Worm (Caenorhabditis elegans) whole organism, young adult: Measurements from ENCODE around the gene tag-180.

Experiments used
- C06A6.2 ChIP-seq: fragments of 200-800 bp; sonication (Bioruptor generic); conservative IDR thresholded peaks from 2 replicates; pipeline ENCODE4 v1.3.6; 2022; ENCODE audit warnings: missing genetic modification characterization, missing compliant biosample characterization
- D2030.7 ChIP-seq: fragments of 200-800 bp; sonication (Bioruptor generic); IDR thresholded peaks from 2 replicates; pipeline ENCODE4 v1.3.6; 2022; ENCODE audit warnings: missing genetic modification reagents, missing genetic modification characterization, missing compliant biosample characterization
- F39B2.1 ChIP-seq: fragments of 200-800 bp; sonication (Bioruptor generic); IDR thresholded peaks from 2 replicates; pipeline ENCODE4 v1.3.6; 2022; ENCODE audit warnings: missing genetic modification reagents, missing genetic modification characterization, missing compliant biosample characterization
- F57C9.4 ChIP-seq: sonication (generic microtip); optimal IDR thresholded peaks from 2 replicates; lab custom pipeline; 2017; ENCODE audit warnings: mild to moderate bottlenecking, missing genetic modification characterization, missing compliant biosample characterization
- K11D2.4 ChIP-seq: fragments of 200-800 bp; sonication (Bioruptor generic); IDR thresholded peaks from 2 replicates; pipeline ENCODE4 v1.3.6; 2022; ENCODE audit warnings: missing genetic modification reagents, missing genetic modification characterization, missing compliant biosample characterization
- Y67H2A.10 ChIP-seq: fragments of 200-800 bp; sonication (Bioruptor generic); conservative IDR thresholded peaks from 2 replicates; pipeline ENCODE4 v1.3.6; 2022; ENCODE audit warnings: missing genetic modification reagents, missing genetic modification characterization, missing compliant biosample characterization
- akir-1 ChIP-seq: fragments of 200-800 bp; sonication (Bioruptor generic); optimal IDR thresholded peaks from 2 replicates; lab custom pipeline; 2018; ENCODE audit warnings: mild to moderate bottlenecking, missing genetic modification characterization, moderate library complexity, missing compliant biosample characterization
- aptf-2 ChIP-seq: fragments of 200-800 bp; sonication (Bioruptor generic); conservative IDR thresholded peaks from 2 replicates; pipeline ENCODE4 v1.3.6; 2022; ENCODE audit warnings: missing genetic modification reagents, missing genetic modification characterization, missing compliant biosample characterization
- aptf-3 ChIP-seq: fragments of 200-800 bp; sonication (Bioruptor generic); IDR thresholded peaks from 2 replicates; pipeline ENCODE4 v1.3.6; 2022; ENCODE audit warnings: missing genetic modification characterization, missing compliant biosample characterization
- attf-3 ChIP-seq: fragments of 200-800 bp; sonication (Bioruptor generic); conservative IDR thresholded peaks from 2 replicates; pipeline ENCODE4 v1.3.6; 2022; ENCODE audit warnings: missing genetic modification reagents, missing genetic modification characterization, missing compliant biosample characterization
- attf-6 ChIP-seq: fragments of 200-800 bp; sonication (Bioruptor generic); IDR thresholded peaks from 2 replicates; pipeline ENCODE4 v1.3.6; 2022; ENCODE audit warnings: missing genetic modification reagents, missing genetic modification characterization, missing compliant biosample characterization
- bed-1 ChIP-seq: fragments of 200-800 bp; sonication (Bioruptor generic); IDR thresholded peaks from 2 replicates; pipeline ENCODE4 v1.3.6; 2022; ENCODE audit warnings: missing genetic modification reagents, missing genetic modification characterization, missing compliant biosample characterization
- ccch-3 ChIP-seq: fragments of 200-800 bp; sonication (Bioruptor generic); optimal IDR thresholded peaks from 2 replicates; lab custom pipeline; 2018; ENCODE audit warnings: mild to moderate bottlenecking, missing genetic modification characterization, missing compliant biosample characterization
- ceh-100 ChIP-seq: fragments of 200-800 bp; sonication (Bioruptor generic); IDR thresholded peaks from 2 replicates; pipeline ENCODE4 v1.3.6; 2022; ENCODE audit warnings: missing genetic modification reagents, missing genetic modification characterization, missing compliant biosample characterization
- dpff-1 ChIP-seq: sonication (generic microtip); optimal IDR thresholded peaks from 2 replicates; lab custom pipeline; 2017; ENCODE audit warnings: mild to moderate bottlenecking, missing genetic modification characterization, missing compliant biosample characterization
- egl-18 ChIP-seq: fragments of 200-800 bp; sonication (Bioruptor generic); IDR thresholded peaks from 2 replicates; pipeline ENCODE4 v1.3.6; 2022; ENCODE audit warnings: missing genetic modification reagents, missing genetic modification characterization, missing compliant biosample characterization
- egl-44 ChIP-seq: fragments of 200-800 bp; sonication (Bioruptor generic); IDR thresholded peaks from 2 replicates; pipeline ENCODE4 v1.3.6; 2022; ENCODE audit warnings: missing genetic modification reagents, missing genetic modification characterization, missing compliant biosample characterization
- fkh-3 ChIP-seq: sonication (generic microtip); optimal IDR thresholded peaks from 2 replicates; lab custom pipeline; 2016; ENCODE audit warnings: mild to moderate bottlenecking, missing genetic modification characterization, missing compliant biosample characterization
- gei-17 ChIP-seq: fragments of 200-800 bp; sonication (Bioruptor generic); optimal IDR thresholded peaks from 2 replicates; lab custom pipeline; 2018; ENCODE audit warnings: mild to moderate bottlenecking, missing genetic modification characterization, missing compliant biosample characterization
- him-1 ChIP-seq: sonication (generic microtip); optimal IDR thresholded peaks from 2 replicates; lab custom pipeline; 2016; ENCODE audit warnings: missing genotype, missing genetic modification reagents, missing genetic modification characterization, missing compliant biosample characterization
- hrde-1 ChIP-seq: sonication (generic microtip); optimal IDR thresholded peaks from 2 replicates; lab custom pipeline; 2016; ENCODE audit warnings: missing genetic modification characterization, mild to moderate bottlenecking, missing compliant biosample characterization, moderate library complexity, missing genotype, missing genetic modification reagents, borderline replicate concordance
- hsf-1 ChIP-seq: fragments of 200-800 bp; sonication (Bioruptor generic); IDR thresholded peaks from 2 replicates; pipeline ENCODE4 v1.3.6; 2022; ENCODE audit warnings: missing genetic modification reagents, missing genetic modification characterization, missing compliant biosample characterization
- lag-1 ChIP-seq: fragments of 200-800 bp; sonication (Bioruptor generic); IDR thresholded peaks from 2 replicates; pipeline ENCODE4 v1.3.6; 2022; ENCODE audit warnings: missing genetic modification reagents, missing genetic modification characterization, missing compliant biosample characterization
- let-526 ChIP-seq: fragments of 200-800 bp; sonication (Bioruptor generic); IDR thresholded peaks from 2 replicates; pipeline ENCODE4 v1.3.6; 2022; ENCODE audit warnings: missing genetic modification reagents, missing genetic modification characterization, missing compliant biosample characterization
- let-607 ChIP-seq, 2 experiments: fragments of 200-800 bp in 1 of 2; sonication (Bioruptor generic) in 1 of 2; sonication (generic microtip) in 1 of 2; optimal IDR thresholded peaks; 2 replicates each; lab custom pipeline; 2016 to 2018; ENCODE audit warnings: mild to moderate bottlenecking in 2 of 2, missing compliant biosample characterization in 2 of 2, missing genetic modification characterization in 2 of 2, moderate library complexity in 2 of 2, missing genotype in 1 of 2
- lin-35 ChIP-seq, 3 experiments: fragments of 150-350 bp in 2 of 3; sonication (generic microtip) in 1 of 3; optimal IDR thresholded peaks; 2 replicates each; lab custom pipeline; 2014 to 2018; ENCODE audit warnings: missing biosample characterization in 3 of 3, missing genetic modification characterization in 3 of 3, missing genetic modification reagents in 3 of 3
- lin-54 ChIP-seq: fragments of 200-800 bp; sonication (Bioruptor generic); optimal IDR thresholded peaks from 2 replicates; lab custom pipeline; 2018; ENCODE audit warnings: mild to moderate bottlenecking, missing genetic modification characterization, missing compliant biosample characterization
- madf-3 ChIP-seq: fragments of 200-800 bp; sonication (Bioruptor generic); IDR thresholded peaks from 2 replicates; pipeline ENCODE4 v1.3.6; 2022; ENCODE audit warnings: missing genetic modification reagents, missing genetic modification characterization, missing compliant biosample characterization
- mcd-1 ChIP-seq: fragments of 200-800 bp; sonication (Bioruptor generic); IDR thresholded peaks from 2 replicates; pipeline ENCODE4 v1.3.6; 2022; ENCODE audit warnings: missing genetic modification reagents, missing genetic modification characterization, missing compliant biosample characterization
- mel-28 ChIP-seq: sonication (generic microtip); optimal IDR thresholded peaks from 2 replicates; lab custom pipeline; 2016; ENCODE audit warnings: borderline replicate concordance, mild to moderate bottlenecking, missing genetic modification characterization, missing compliant biosample characterization
- mes-4 ChIP-seq: sonication (generic microtip); optimal IDR thresholded peaks from 2 replicates; lab custom pipeline; 2016; ENCODE audit warnings: missing genotype, missing genetic modification characterization, missing compliant biosample characterization
- nfya-1 ChIP-seq: sonication (generic microtip); optimal IDR thresholded peaks from 2 replicates; lab custom pipeline; 2017; ENCODE audit warnings: antibody characterized with exemption, missing compliant biosample characterization, missing genetic modification characterization, borderline replicate concordance; ENCODE audit not compliant: insufficient read depth
- nfya-2 ChIP-seq: fragments of 200-800 bp; sonication (Bioruptor generic); IDR thresholded peaks from 2 replicates; pipeline ENCODE4 v1.3.6; 2022; ENCODE audit warnings: missing genetic modification reagents, missing genetic modification characterization, missing compliant biosample characterization
- nhr-120 ChIP-seq: fragments of 200-800 bp; sonication (Bioruptor generic); IDR thresholded peaks from 2 replicates; pipeline ENCODE4 v1.3.6; 2022; ENCODE audit warnings: missing genetic modification characterization, missing compliant biosample characterization
- nhr-27 ChIP-seq: fragments of 200-800 bp; sonication (Bioruptor generic); optimal IDR thresholded peaks from 2 replicates; lab custom pipeline; 2018; ENCODE audit warnings: mild to moderate bottlenecking, missing genetic modification characterization, moderate library complexity, missing compliant biosample characterization
- nhr-80 ChIP-seq: sonication (generic microtip); optimal IDR thresholded peaks from 2 replicates; lab custom pipeline; 2016; ENCODE audit warnings: missing genetic modification characterization, missing compliant biosample characterization
- pbrm-1 ChIP-seq: fragments of 200-800 bp; sonication (Bioruptor generic); IDR thresholded peaks from 2 replicates; pipeline ENCODE4 v1.3.6; 2022; ENCODE audit warnings: missing genetic modification reagents, missing genetic modification characterization, missing compliant biosample characterization
- pha-4 ChIP-seq: fragments of 150-350 bp; sonication (generic microtip); optimal IDR thresholded peaks from 2 replicates; lab custom pipeline; 2014; ENCODE audit warnings: missing biosample characterization, missing genetic modification reagents, missing genetic modification characterization
- sea-2 ChIP-seq: fragments of 200-800 bp; sonication (Bioruptor generic); IDR thresholded peaks from 2 replicates; pipeline ENCODE4 v1.3.6; 2022; ENCODE audit warnings: missing genetic modification characterization, missing compliant biosample characterization
- snpc-4 ChIP-seq, 5 experiments: fragments of 150-350 bp in 1 of 5; sonication (generic microtip) in 4 of 5; optimal IDR thresholded peaks; 2 replicates each; lab custom pipeline; 2014 to 2018; ENCODE audit warnings: missing genetic modification characterization in 5 of 5, missing biosample characterization in 3 of 5, antibody characterized with exemption in 2 of 5, mild to moderate bottlenecking in 2 of 5, missing compliant biosample characterization in 2 of 5, missing genotype in 2 of 5, moderate library complexity in 2 of 5, missing genetic modification reagents in 1 of 5
- unc-62 ChIP-seq: fragments of 150-350 bp; optimal IDR thresholded peaks from 2 replicates; lab custom pipeline; 2014; ENCODE audit warnings: missing biosample characterization, missing genetic modification reagents, missing genetic modification characterization
- xnd-1 ChIP-seq: sonication (generic microtip); optimal IDR thresholded peaks from 2 replicates; lab custom pipeline; 2016; ENCODE audit warnings: missing genotype, missing genetic modification reagents, missing genetic modification characterization, missing compliant biosample characterization
- ztf-25 ChIP-seq: fragments of 200-800 bp; sonication (Bioruptor generic); IDR thresholded peaks from 2 replicates; pipeline ENCODE4 v1.3.6; 2022; ENCODE audit warnings: missing genetic modification reagents, missing genetic modification characterization, missing compliant biosample characterization
- ztf-6 ChIP-seq: fragments of 200-800 bp; sonication (Bioruptor generic); IDR thresholded peaks from 2 replicates; pipeline ENCODE4 v1.3.6; 2022; ENCODE audit warnings: missing genetic modification reagents, missing genetic modification characterization, missing compliant biosample characterization

The tag-180 gene

ce11 chrII:11333846-11334638 lies 4.8 kb upstream of the tag-180 start (continued):
- peak; percentile 32; the same call in 1 of the 2 replicates for TF ChIP-seq mcd-1 (GFP tag; lab: Robert Waterston, UW)

- TF ChIP-seq bed-1 (GFP tag; lab: Robert Waterston, UW) = no peak
- no peak for TF ChIP-seq aptf-3 (GFP tag; lab: Robert Waterston, UW)
- no peak for TF ChIP-seq attf-6 (GFP tag; lab: Robert Waterston, UW)
- no peak for TF ChIP-seq aptf-2 (GFP tag; lab: Robert Waterston, UW)
- no peak for TF ChIP-seq ccch-3
- TF ChIP-seq egl-18 (GFP tag; lab: Robert Waterston, UW) = no peak
- TF ChIP-seq K11D2.4 (GFP tag; lab: Robert Waterston, UW) = no peak
- TF ChIP-seq mes-4 = no peak
- no peak for TF ChIP-seq him-1 (tag; lab: Kevin White, UChicago)
- no peak for TF ChIP-seq fkh-3 (tag; lab: Kevin White, UChicago)
- TF ChIP-seq C06A6.2 (GFP tag; lab: Robert Waterston, UW) = no peak
- TF ChIP-seq attf-3 (GFP tag; lab: Robert Waterston, UW) = no peak
- no peak for TF ChIP-seq lin-35 (GFP tag; optimal IDR thresholded peaks at IDR 0.05; lab: Kevin White, UChicago)
- TF ChIP-seq egl-44 (GFP tag; lab: Robert Waterston, UW) = no peak
- TF ChIP-seq sea-2 (GFP tag; lab: Robert Waterston, UW) = no peak
- TF ChIP-seq ztf-25 (GFP tag; lab: Robert Waterston, UW) = no peak
- TF ChIP-seq gei-17 = no peak
- no peak for TF ChIP-seq hsf-1 (GFP tag; lab: Robert Waterston, UW)
Observed at ce11 chrII:11333375-11333774, 4.1 kb upstream of the tag-180 start.

- no peak for TF ChIP-seq madf-3 (GFP tag; lab: Robert Waterston, UW)
- no peak for TF ChIP-seq pbrm-1 (GFP tag; lab: Robert Waterston, UW)
- no peak for TF ChIP-seq egl-18 (GFP tag; lab: Robert Waterston, UW)
- no peak for TF ChIP-seq lag-1 (GFP tag; lab: Robert Waterston, UW)
- no peak for TF ChIP-seq lin-54 (GFP tag; lab: Kevin White, UChicago)
- TF ChIP-seq ztf-6 = no peak
- TF ChIP-seq nfya-1 = no peak
- TF ChIP-seq nfya-2 (GFP tag; lab: Robert Waterston, UW) = no peak
- no peak for TF ChIP-seq mcd-1 (GFP tag; lab: Robert Waterston, UW)
- TF ChIP-seq F57C9.4 (tag; lab: Kevin White, UChicago) = no peak
- no peak for TF ChIP-seq let-526 (GFP tag; lab: Robert Waterston, UW)
- TF ChIP-seq mel-28 = no peak
- no peak for TF ChIP-seq akir-1
- TF ChIP-seq xnd-1 (tag; lab: Kevin White, UChicago) = no peak
- TF ChIP-seq D2030.7 (GFP tag; lab: Robert Waterston, UW) = no peak
Observed at ce11 chrII:11319591-11319990, 9.6 kb downstream of the tag-180 start, which contains the start of gene nlp-51. nlp-51 (minus strand) TSS chrII:11319691.

- TF ChIP-seq Y67H2A.10 = no peak
- TF ChIP-seq nhr-120 = no peak
- no peak for TF ChIP-seq ceh-100 (GFP tag; lab: Robert Waterston, UW)
- TF ChIP-seq unc-62 = no peak
- no peak for TF ChIP-seq hrde-1 (tag; lab: Kevin White, UChicago)
- TF ChIP-seq nhr-80 = no peak
- TF ChIP-seq snpc-4 (GFP tag; optimal IDR thresholded peaks at IDR 0.05; lab: Kevin White, UChicago) = no peak
- TF ChIP-seq snpc-4 (tag; optimal IDR thresholded peaks at IDR 0.05; lab: Kevin White, UChicago) = no peak
- TF ChIP-seq pha-4 (tag; lab: Kevin White, UChicago) = no peak
- no peak for TF ChIP-seq let-607 (tag; optimal IDR thresholded peaks at IDR 0.05; lab: Kevin White, UChicago)
- TF ChIP-seq dpff-1 (tag; lab: Kevin White, UChicago) = no peak
- TF ChIP-seq ccch-3 = no peak
- TF ChIP-seq F39B2.1 = no peak
- TF ChIP-seq nhr-27 (tag; lab: Kevin White, UChicago) = no peak
Observed at ce11 chrII:11316663-11317062, 12.6 kb downstream of the tag-180 start.
